Worm (Caenorhabditis elegans): Measurements from ENCODE around the gene F23F12.3.

The F23F12.3 gene

DNA sequence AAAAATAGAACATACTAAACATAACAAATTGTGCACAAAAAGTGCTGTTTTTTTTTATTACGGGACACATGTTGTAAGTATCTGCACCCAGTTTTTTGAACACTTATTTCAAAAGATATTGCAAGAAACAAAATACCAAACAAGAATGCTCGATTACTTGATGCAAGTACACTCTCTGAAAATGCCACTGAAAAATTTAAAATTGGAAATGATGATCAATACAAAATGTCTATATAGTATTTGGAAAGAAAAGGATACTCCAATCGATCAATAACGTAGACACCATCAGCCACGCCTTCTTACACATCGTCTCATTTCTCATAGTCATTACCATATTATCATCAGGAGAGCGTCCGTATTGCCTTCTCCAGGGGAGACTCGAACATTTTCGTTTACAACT, 2.1 kb upstream of the F23F12.3 start, which contains the start of gene sdz-15:
TSS of gene sdz-15 (plus strand) at position 301 of the 400 bp plus-strand sequence.
- TF ChIP-seq nhr-2 (tag; optimal IDR thresholded peaks at IDR 0.05) (no peak), unc-120 (tag; optimal IDR thresholded peaks at IDR 0.05; ENCODE audit: poor library complexity, severe bottlenecking) (no peak), ces-1 (GFP tag; optimal IDR thresholded peaks at IDR 0.05) (no peak), lin-13 (tag; optimal IDR thresholded peaks at IDR 0.05) (no peak), lsy-2 (tag; optimal IDR thresholded peaks at IDR 0.05) (no peak), drap-1 (GFP tag; optimal IDR thresholded peaks at IDR 0.05) (no peak), bed-3 (GFP tag; optimal IDR thresholded peaks at IDR 0.05) (no peak), sem-2 (GFP tag; optimal IDR thresholded peaks at IDR 0.05) (no peak)

DNA sequence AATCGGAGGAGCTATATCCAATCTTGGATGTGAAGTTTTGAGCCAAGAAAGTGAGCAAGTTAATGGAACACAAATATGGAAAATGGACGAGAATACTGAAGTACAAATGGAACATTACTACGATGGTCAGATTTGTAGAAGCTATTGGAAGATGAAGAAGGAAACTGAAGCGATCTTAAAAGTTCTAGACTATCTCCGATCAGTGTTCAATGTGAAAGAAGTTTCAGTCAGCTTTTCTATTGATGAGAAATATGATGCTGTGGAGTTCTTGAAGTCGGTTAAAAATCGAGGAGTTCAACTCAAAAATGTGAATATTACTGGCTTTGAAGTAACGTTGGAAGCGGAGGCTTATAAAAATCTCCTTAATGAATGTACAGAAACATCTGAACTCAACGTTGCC, 1.2 kb upstream of the F23F12.3 start:
- TF ChIP-seq unc-62 (GFP tag; optimal IDR thresholded peaks at IDR 0.05) (no peak), ceh-43 (GFP tag; optimal IDR thresholded peaks at IDR 0.05) (no peak), sptf-1 (tag; optimal IDR thresholded peaks at IDR 0.05) (no peak), nhr-28 (tag; optimal IDR thresholded peaks at IDR 0.05) (no peak), ces-1 (GFP tag; optimal IDR thresholded peaks at IDR 0.05) (no peak), blmp-1 (tag; optimal IDR thresholded peaks at IDR 0.05) (no peak), unc-120 (tag; optimal IDR thresholded peaks at IDR 0.05; ENCODE audit: poor library complexity, severe bottlenecking) (no peak)

DNA sequence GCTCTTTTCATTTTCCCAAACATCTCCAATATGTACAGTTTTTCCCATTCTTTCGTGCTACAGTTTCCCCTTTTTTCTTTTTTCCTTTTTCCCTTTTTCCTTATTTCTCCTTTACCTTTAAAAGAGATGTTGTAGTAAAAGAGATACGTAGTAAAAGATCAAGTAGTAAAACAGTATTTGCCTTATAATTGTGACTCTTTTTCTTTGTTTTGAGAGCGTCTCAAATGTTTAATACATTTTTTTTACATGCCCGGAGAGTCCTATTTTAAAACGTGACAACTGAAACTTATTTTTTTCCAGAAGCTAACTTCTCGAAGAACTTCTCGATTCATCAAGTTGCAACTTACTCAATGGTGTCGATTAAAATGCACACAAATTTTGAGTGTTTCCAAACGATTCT, 7.5 kb downstream of the F23F12.3 start, which contains the start of gene F23F12.12:
TSS of gene F23F12.12 (plus strand) at position 301 of the 400 bp plus-strand sequence.
- TF ChIP-seq pha-4 (tag; optimal IDR thresholded peaks at IDR 0.05), result no peak
- TF ChIP-seq mab-5 (tag; optimal IDR thresholded peaks at IDR 0.05), result no peak
- no peak for TF ChIP-seq elt-1 (tag; optimal IDR thresholded peaks at IDR 0.05; ENCODE audit: borderline replicate concordance, insufficient read depth)
- no peak for TF ChIP-seq snpc-4 (tag; optimal IDR thresholded peaks at IDR 0.05)
- no peak for TF ChIP-seq zip-8 (tag; optimal IDR thresholded peaks at IDR 0.05)
- no peak for TF ChIP-seq M03D4.4 (tag; optimal IDR thresholded peaks at IDR 0.05)
- TF ChIP-seq ham-2 (GFP tag; optimal IDR thresholded peaks at IDR 0.05), result no peak
- TF ChIP-seq ceh-43 (GFP tag; optimal IDR thresholded peaks at IDR 0.05), result no peak
- no peak for TF ChIP-seq unc-120 (tag; optimal IDR thresholded peaks at IDR 0.05; ENCODE audit: poor library complexity, severe bottlenecking)
- no peak for TF ChIP-seq nhr-76 (tag; optimal IDR thresholded peaks at IDR 0.05)
- no peak for TF ChIP-seq nhr-2 (tag; optimal IDR thresholded peaks at IDR 0.05)

DNA sequence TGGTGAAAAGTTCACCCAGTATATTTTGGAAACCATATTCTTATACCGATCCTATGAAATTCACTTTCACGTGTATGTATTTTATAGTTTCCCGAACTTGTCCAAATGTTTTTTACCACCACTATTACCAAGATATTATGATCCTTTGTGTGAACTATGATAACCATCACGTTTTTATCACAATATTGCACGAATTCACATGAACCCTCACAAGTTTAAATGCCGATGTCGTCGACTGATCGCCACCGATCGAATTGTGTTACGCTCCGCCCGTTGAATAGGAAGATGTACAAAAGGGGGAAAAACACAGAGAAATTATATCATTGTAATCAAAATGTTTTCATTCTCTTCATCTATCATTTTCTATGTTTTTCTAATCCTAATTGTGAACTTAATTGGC, 8.0 kb downstream of the F23F12.3 start:
- no peak for TF ChIP-seq ceh-39 (tag; optimal IDR thresholded peaks at IDR 0.05)
- no peak for TF ChIP-seq M03D4.4 (tag; optimal IDR thresholded peaks at IDR 0.05)
- TF ChIP-seq mab-5 (tag; optimal IDR thresholded peaks at IDR 0.05), result no peak
- no peak for TF ChIP-seq unc-62 (GFP tag; optimal IDR thresholded peaks at IDR 0.05)
- TF ChIP-seq tbx-8 (GFP tag; optimal IDR thresholded peaks at IDR 0.05), result no peak
- no peak for TF ChIP-seq lin-13 (tag; optimal IDR thresholded peaks at IDR 0.05)
- TF ChIP-seq sptf-1 (tag; optimal IDR thresholded peaks at IDR 0.05), result no peak
- TF ChIP-seq sem-2 (GFP tag; optimal IDR thresholded peaks at IDR 0.05), result no peak
- no peak for TF ChIP-seq mep-1 (tag; optimal IDR thresholded peaks at IDR 0.05)
- TF ChIP-seq nhr-237 (tag; optimal IDR thresholded peaks at IDR 0.05), result no peak
- TF ChIP-seq snpc-4 (tag; optimal IDR thresholded peaks at IDR 0.05), result no peak

DNA sequence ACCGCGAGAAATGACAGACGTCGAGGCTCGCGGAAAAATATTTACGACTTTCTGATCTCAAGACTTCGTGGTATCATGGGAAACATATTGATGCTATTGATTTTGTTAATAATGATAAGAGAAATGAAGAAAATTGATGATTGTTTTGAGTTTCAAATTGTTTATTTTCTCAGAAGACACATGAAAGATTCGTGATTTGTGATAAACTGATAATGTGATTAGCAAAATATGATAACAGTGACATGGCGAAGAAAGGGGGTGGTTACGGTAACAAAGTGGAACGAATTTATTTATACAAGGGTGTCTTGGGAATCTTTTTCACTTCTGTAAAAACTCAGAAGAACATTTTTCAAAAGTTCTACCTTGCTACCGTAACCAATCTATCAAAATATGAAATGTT, 9.0 kb downstream of the F23F12.3 start:
- TF ChIP-seq unc-120 (tag; optimal IDR thresholded peaks at IDR 0.05; ENCODE audit: poor library complexity, severe bottlenecking), result no peak
- TF ChIP-seq sptf-1 (tag; optimal IDR thresholded peaks at IDR 0.05), result no peak
- TF ChIP-seq tbx-8 (GFP tag; optimal IDR thresholded peaks at IDR 0.05), result no peak
- no peak for TF ChIP-seq zip-8 (tag; optimal IDR thresholded peaks at IDR 0.05)
- no peak for TF ChIP-seq drap-1 (GFP tag; optimal IDR thresholded peaks at IDR 0.05)

DNA sequence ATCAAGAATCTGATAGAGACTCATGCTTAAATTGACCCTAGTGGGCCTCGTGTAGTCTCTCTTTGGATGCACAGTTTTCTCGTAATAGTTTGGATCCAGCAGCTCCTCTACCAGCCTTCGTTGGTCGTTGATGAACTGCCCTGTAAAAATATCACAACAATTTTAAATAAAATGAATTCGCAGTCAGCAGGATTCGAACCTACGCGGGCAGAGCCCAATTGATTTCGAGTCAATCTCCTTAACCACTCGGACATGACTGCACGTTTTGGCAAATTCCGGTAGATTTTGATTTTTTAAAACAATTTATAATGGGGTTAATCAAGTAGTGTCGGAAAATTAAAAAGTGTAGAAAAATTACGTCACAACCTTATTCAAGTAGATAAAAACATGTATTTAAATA, 13.4 kb downstream of the F23F12.3 start:
- peak; percentile 78 for TF ChIP-seq zip-8 (tag; optimal IDR thresholded peaks at IDR 0.05)

DNA sequence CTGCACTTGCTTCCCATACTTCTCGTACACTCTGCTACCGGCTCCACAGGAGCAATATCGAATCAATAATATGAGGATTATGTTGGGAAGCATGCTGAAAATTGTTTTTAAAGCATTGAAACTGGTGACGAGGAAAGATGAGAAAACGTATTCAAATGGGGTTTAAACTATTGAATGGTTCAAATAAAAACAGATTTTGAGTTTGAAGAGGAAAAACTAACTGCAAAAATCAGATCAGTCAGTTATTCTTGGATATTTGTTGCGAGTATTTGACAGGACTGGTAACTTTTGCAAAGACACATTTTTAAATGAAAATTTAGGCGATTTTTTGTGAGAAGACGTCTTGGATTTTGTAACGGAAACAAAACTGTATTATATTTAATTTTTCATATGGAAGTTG, 14.4 kb downstream of the F23F12.3 start, which contains the start of gene acr-5:
TSS of gene acr-5 (minus strand) at position 101 of the 400 bp plus-strand sequence.
- TF ChIP-seq unc-39 (tag; optimal IDR thresholded peaks at IDR 0.05), result no peak
- no peak for TF ChIP-seq M03D4.4 (tag; optimal IDR thresholded peaks at IDR 0.05)

Measured in whole organism, mixed stage, embryonic.